Fruit fly (Drosophila melanogaster) whole organism, embryonic: ENCODE results near the gene CG5568.

Source experiments
- Atf3 ChIP-seq: fragments of 200-800 bp; sonication (Bioruptor generic); optimal IDR thresholded peaks from 3 replicates; lab custom pipeline; 2016; ENCODE audit warnings: missing biosample characterization, missing genetic modification characterization
- CG10147 ChIP-seq: fragments of 200-800 bp; sonication (Bioruptor generic); optimal IDR thresholded peaks from 2 replicates; lab custom pipeline; 2019; ENCODE audit warnings: missing biosample characterization, mild to moderate bottlenecking, missing genetic modification characterization, moderate library complexity
- CG1024 ChIP-seq: fragments of 200-800 bp; sonication (Bioruptor generic); IDR thresholded peaks from 2 replicates; pipeline ENCODE4 v1.3.6; 2022; ENCODE audit warnings: missing biosample characterization, missing genetic modification characterization
- CG11247 ChIP-seq: fragments of 200-800 bp; sonication (Bioruptor generic); IDR thresholded peaks from 2 replicates; pipeline ENCODE4 v1.3.6; 2022; ENCODE audit warnings: missing biosample characterization, missing genetic modification characterization
- CG11504 ChIP-seq: fragments of 200-800 bp; sonication (Bioruptor generic); optimal IDR thresholded peaks from 3 replicates; lab custom pipeline; 2019; ENCODE audit warnings: missing biosample characterization, mild to moderate bottlenecking, missing genetic modification characterization, moderate library complexity
- CG12769 ChIP-seq: fragments of 200-800 bp; sonication (Bioruptor generic); optimal IDR thresholded peaks from 2 replicates; lab custom pipeline; 2019; ENCODE audit warnings: missing biosample characterization, mild to moderate bottlenecking, missing genetic modification characterization, moderate library complexity
- CG15601 ChIP-seq: fragments of 200-800 bp; sonication (Bioruptor generic); optimal IDR thresholded peaks from 3 replicates; lab custom pipeline; 2019; ENCODE audit warnings: missing biosample characterization, mild to moderate bottlenecking, missing genetic modification characterization, moderate library complexity
- CG16813 ChIP-seq: fragments of 200-800 bp; sonication (Bioruptor generic); IDR thresholded peaks from 3 replicates; pipeline ENCODE4 v1.3.6; 2022; ENCODE audit warnings: missing biosample characterization, missing genetic modification characterization; ENCODE audit not compliant: partially characterized antibody
- CG17359 ChIP-seq: fragments of 200-800 bp; sonication (Bioruptor generic); optimal IDR thresholded peaks from 3 replicates; lab custom pipeline; 2018; ENCODE audit warnings: missing biosample characterization, mild to moderate bottlenecking, missing genetic modification characterization, moderate library complexity
- CG1792 ChIP-seq: fragments of 200-800 bp; sonication (Bioruptor generic); optimal IDR thresholded peaks from 2 replicates; lab custom pipeline; 2016; ENCODE audit warnings: missing biosample characterization, missing genetic modification characterization
- CG18619 ChIP-seq: fragments of 200-800 bp; sonication (Bioruptor generic); optimal IDR thresholded peaks from 3 replicates; lab custom pipeline; 2017; ENCODE audit warnings: missing biosample characterization, mild to moderate bottlenecking, missing genetic modification characterization
- CG2202 ChIP-seq: fragments of 200-800 bp; sonication (Bioruptor generic); optimal IDR thresholded peaks from 2 replicates; lab custom pipeline; 2018; ENCODE audit warnings: missing biosample characterization, mild to moderate bottlenecking, missing genetic modification characterization
- CG31224 ChIP-seq: fragments of 200-800 bp; sonication (Bioruptor generic); IDR thresholded peaks from 2 replicates; pipeline ENCODE4 v1.3.6; 2022; ENCODE audit warnings: missing biosample characterization, missing genetic modification characterization
- CG3281 ChIP-seq: fragments of 200-800 bp; sonication (Bioruptor generic); optimal IDR thresholded peaks from 3 replicates; lab custom pipeline; 2017; ENCODE audit warnings: missing biosample characterization, mild to moderate bottlenecking, missing genetic modification characterization
- CG5180 ChIP-seq: fragments of 200-800 bp; sonication (Bioruptor generic); optimal IDR thresholded peaks from 3 replicates; lab custom pipeline; 2017; ENCODE audit warnings: missing biosample characterization, missing genetic modification characterization, mild to moderate bottlenecking, moderate library complexity, missing genetic modification reagents
- CG7357 ChIP-seq: fragments of 200-800 bp; sonication (Bioruptor generic); IDR thresholded peaks from 3 replicates; pipeline ENCODE4 v1.3.6; 2022; ENCODE audit warnings: missing biosample characterization, missing genetic modification characterization
- CG7556 ChIP-seq: fragments of 200-800 bp; sonication (Bioruptor generic); optimal IDR thresholded peaks from 2 replicates; lab custom pipeline; 2017; ENCODE audit warnings: missing biosample characterization, mild to moderate bottlenecking, missing genetic modification characterization
- CG8924 ChIP-seq: fragments of 200-800 bp; optimal IDR thresholded peaks from 3 replicates; lab custom pipeline; 2019; ENCODE audit warnings: missing biosample characterization, mild to moderate bottlenecking, missing genetic modification characterization, moderate library complexity
- CHES-1-like ChIP-seq: fragments of 200-800 bp; sonication (Bioruptor generic); optimal IDR thresholded peaks from 2 replicates; lab custom pipeline; 2016; ENCODE audit warnings: missing biosample characterization, missing genetic modification characterization
- Chrac-16 ChIP-seq: fragments of 200-800 bp; sonication (Bioruptor generic); optimal IDR thresholded peaks from 3 replicates; lab custom pipeline; 2016; ENCODE audit warnings: missing biosample characterization, missing genetic modification characterization
- CrebB ChIP-seq: fragments of 200-800 bp; sonication (Bioruptor generic); optimal IDR thresholded peaks from 3 replicates; lab custom pipeline; 2018; ENCODE audit warnings: missing biosample characterization, mild to moderate bottlenecking, missing genetic modification characterization
- Dip3 ChIP-seq: fragments of 200-800 bp; sonication (Bioruptor generic); optimal IDR thresholded peaks from 3 replicates; lab custom pipeline; 2016; ENCODE audit warnings: missing biosample characterization, missing genetic modification characterization
- HLH54F ChIP-seq: fragments of 200-800 bp; sonication (Bioruptor generic); optimal IDR thresholded peaks from 3 replicates; lab custom pipeline; 2016; ENCODE audit warnings: missing biosample characterization, missing genetic modification characterization
- Lhr ChIP-seq: fragments of 200-800 bp; sonication (Bioruptor generic); optimal IDR thresholded peaks from 3 replicates; lab custom pipeline; 2017; ENCODE audit warnings: mild to moderate bottlenecking, missing biosample characterization, missing genetic modification reagents, missing genetic modification characterization
- Med ChIP-seq: fragments of 200-800 bp; sonication (Bioruptor generic); peaks from one replicate; lab custom pipeline; 2016; ENCODE audit warnings: missing biosample characterization, missing genetic modification characterization, mild to moderate bottlenecking, inconsistent platforms, moderate library complexity
- NfI ChIP-seq: fragments of 200-800 bp; sonication (Bioruptor generic); optimal IDR thresholded peaks from 3 replicates; lab custom pipeline; 2018; ENCODE audit warnings: missing biosample characterization, mild to moderate bottlenecking, missing genetic modification characterization, moderate library complexity
- Six4 ChIP-seq: fragments of 200-800 bp; sonication (Bioruptor generic); optimal IDR thresholded peaks from 2 replicates; lab custom pipeline; 2016; ENCODE audit warnings: missing biosample characterization, missing genetic modification characterization
- Stat92E ChIP-seq, 3 experiments: fragments of >200 bp in 2 of 3; fragments of 200-800 bp in 1 of 3; sonication (Bioruptor generic) in 1 of 3; optimal IDR thresholded peaks; 2 replicates each; lab custom pipeline; 2017 to 2019; ENCODE audit warnings: missing biosample characterization in 3 of 3, missing genetic modification characterization in 3 of 3, mild to moderate bottlenecking in 1 of 3, moderate library complexity in 1 of 3
- amos ChIP-seq: fragments of 200-800 bp; sonication (Bioruptor generic); IDR thresholded peaks from 2 replicates; pipeline ENCODE4 v1.3.6; 2022; ENCODE audit warnings: missing biosample characterization, missing genetic modification characterization; ENCODE audit not compliant: partially characterized antibody
- ato ChIP-seq: fragments of 200-800 bp; sonication (Bioruptor generic); IDR thresholded peaks from 2 replicates; pipeline ENCODE4 v1.3.6; 2022; ENCODE audit warnings: missing biosample characterization, missing genetic modification characterization; ENCODE audit not compliant: partially characterized antibody
- bbx ChIP-seq: fragments of 200-800 bp; sonication (Bioruptor generic); IDR thresholded peaks from 2 replicates; pipeline ENCODE4 v1.3.6; 2022; ENCODE audit warnings: missing biosample characterization, missing genetic modification characterization; ENCODE audit not compliant: partially characterized antibody
- bowl ChIP-seq: fragments of 200-800 bp; sonication (Bioruptor generic); IDR thresholded peaks from 2 replicates; pipeline ENCODE4 v1.3.6; 2022; ENCODE audit warnings: missing biosample characterization, missing genetic modification characterization
- cas ChIP-seq: fragments of 200-800 bp; sonication (Bioruptor generic); IDR thresholded peaks from 2 replicates; pipeline ENCODE4 v1.3.6; 2022; ENCODE audit warnings: missing biosample characterization, missing genetic modification characterization
- disco-r ChIP-seq: fragments of 200-800 bp; sonication (Bioruptor generic); optimal IDR thresholded peaks from 2 replicates; lab custom pipeline; 2016; ENCODE audit warnings: missing biosample characterization, missing genetic modification characterization
- ewg ChIP-seq: fragments of 200-800 bp; sonication (Bioruptor generic); optimal IDR thresholded peaks from 3 replicates; lab custom pipeline; 2017; ENCODE audit warnings: mild to moderate bottlenecking, missing biosample characterization, missing genetic modification reagents, missing genetic modification characterization
- gfzf ChIP-seq: fragments of 200-800 bp; sonication (Bioruptor generic); optimal IDR thresholded peaks from 2 replicates; lab custom pipeline; 2016; ENCODE audit warnings: missing biosample characterization, mild to moderate bottlenecking, missing genetic modification characterization, moderate library complexity
- insv ChIP-seq, 2 experiments: fragments of 200-800 bp; sonication (Bioruptor generic); optimal IDR thresholded peaks; 3 replicates each; lab custom pipeline; 2016 to 2018; ENCODE audit warnings: missing biosample characterization in 2 of 2, missing genetic modification characterization in 2 of 2
- maf-S ChIP-seq: fragments of 200-800 bp; sonication (Bioruptor generic); optimal IDR thresholded peaks from 2 replicates; lab custom pipeline; 2016; ENCODE audit warnings: missing biosample characterization, missing genetic modification characterization
- oc ChIP-seq: fragments of 200-800 bp; sonication (Bioruptor generic); optimal IDR thresholded peaks from 2 replicates; lab custom pipeline; 2018; ENCODE audit warnings: missing biosample characterization, mild to moderate bottlenecking, missing genetic modification characterization, moderate library complexity
- pan ChIP-seq, 4 experiments: fragments of >200 bp in 3 of 4; fragments of 200-800 bp in 1 of 4; sonication (Bioruptor generic) in 1 of 4; optimal IDR thresholded peaks in 3 of 4; IDR thresholded peaks in 1 of 4; 2 replicates each; pipeline versions ENCODE4 v1.3.6 to Lab custom; 2017 to 2022; ENCODE audit warnings: missing biosample characterization in 2 of 4, missing genetic modification characterization in 2 of 4, mixed read lengths in 1 of 4
- psq ChIP-seq: fragments of 200-800 bp; sonication (Bioruptor generic); optimal IDR thresholded peaks from 2 replicates; lab custom pipeline; 2017; ENCODE audit warnings: missing biosample characterization, missing genetic modification characterization
- rib ChIP-seq: fragments of 200-800 bp; sonication (Bioruptor generic); IDR thresholded peaks from 2 replicates; pipeline ENCODE4 v1.3.6; 2022; ENCODE audit warnings: missing biosample characterization, missing genetic modification characterization
- run ChIP-seq: fragments of 200-800 bp; sonication (Bioruptor generic); optimal IDR thresholded peaks from 3 replicates; lab custom pipeline; 2018; ENCODE audit warnings: missing biosample characterization, mild to moderate bottlenecking, missing genetic modification characterization
- scrt ChIP-seq: fragments of 200-800 bp; sonication (Bioruptor generic); optimal IDR thresholded peaks from 2 replicates; lab custom pipeline; 2018; ENCODE audit warnings: missing biosample characterization, mild to moderate bottlenecking, missing genetic modification characterization, moderate library complexity
- sisA ChIP-seq: fragments of 200-800 bp; sonication (Bioruptor generic); IDR thresholded peaks from 2 replicates; pipeline ENCODE4 v1.3.6; 2022; ENCODE audit warnings: missing biosample characterization, missing genetic modification characterization
- tll ChIP-seq, 2 experiments: fragments of 200-800 bp in 1 of 2; fragments of >200 bp in 1 of 2; sonication (Bioruptor generic) in 1 of 2; optimal IDR thresholded peaks; 2 replicates each; lab custom pipeline; 2017 to 2019; ENCODE audit warnings: missing biosample characterization in 2 of 2, missing genetic modification characterization in 2 of 2, mild to moderate bottlenecking in 1 of 2, moderate library complexity in 1 of 2
- wek ChIP-seq: fragments of 200-800 bp; sonication (Bioruptor generic); optimal IDR thresholded peaks from 3 replicates; lab custom pipeline; 2018; ENCODE audit warnings: missing biosample characterization, mild to moderate bottlenecking, missing genetic modification characterization, moderate library complexity

CG5568 gene

dm6 chr3L:5881310-5882208 is 10.3 kb downstream of the CG5568 start (continued):
- TF ChIP-seq Dip3 (GFP tag; lab: Kevin White, UChicago) = no peak
- no peak for TF ChIP-seq gfzf
- no peak for TF ChIP-seq CG12769
- no peak for TF ChIP-seq pan (optimal IDR thresholded peaks at IDR 0.05; lab: Kevin White, UChicago)
- peak in 1 of 2 experiments; percentile 41 for TF ChIP-seq pan (GFP tag; optimal IDR thresholded peaks at IDR 0.05 in 1 of 2, IDR thresholded peaks at IDR 0.05 in 1 of 2)
- TF ChIP-seq CG18619 (GFP tag; lab: Kevin White, UChicago) = peak; percentile 54
- TF ChIP-seq CG15601 (tag; lab: Kevin White, UChicago) = peak; percentile 48
- TF ChIP-seq insv (GFP tag; optimal IDR thresholded peaks at IDR 0.05; lab: Kevin White, UChicago) = peak in 1 of 2 experiments; percentile 91
- no peak for TF ChIP-seq bowl (GFP tag; lab: Robert Waterston, UW)
- TF ChIP-seq CG11504 = peak; percentile 70
- no peak for TF ChIP-seq ato (GFP tag; lab: Robert Waterston, UW)
- no peak for TF ChIP-seq Six4 (GFP tag; lab: Kevin White, UChicago)
- TF ChIP-seq sisA = no peak
- TF ChIP-seq Med = no peak
- no peak for TF ChIP-seq bbx (GFP tag; lab: Robert Waterston, UW)
- no peak for TF ChIP-seq CG31224 (GFP tag; lab: Robert Waterston, UW)
- peak; percentile 85 for TF ChIP-seq CG7556 (GFP tag; lab: Kevin White, UChicago)
- TF ChIP-seq CG8924 (tag; lab: Kevin White, UChicago) = peak; percentile 77
- no peak for TF ChIP-seq rib (GFP tag; lab: Robert Waterston, UW)
- peak; percentile 37 for TF ChIP-seq ewg (GFP tag; lab: Kevin White, UChicago)
- no peak for TF ChIP-seq CrebB (tag; lab: Kevin White, UChicago)
- no peak for TF ChIP-seq CG1792 (GFP tag; lab: Kevin White, UChicago)
- TF ChIP-seq oc (tag; lab: Kevin White, UChicago) = peak; percentile 7
- TF ChIP-seq Lhr (GFP tag; lab: Kevin White, UChicago) = peak; percentile 16
- no peak for TF ChIP-seq CG3281 (GFP tag; lab: Kevin White, UChicago)
- peak; percentile 60 for TF ChIP-seq CHES-1-like (GFP tag; lab: Kevin White, UChicago)
- TF ChIP-seq CG5180 (GFP tag; lab: Kevin White, UChicago) = no peak
- no peak for TF ChIP-seq disco-r (GFP tag; lab: Kevin White, UChicago)
- no peak for TF ChIP-seq tll (GFP tag; optimal IDR thresholded peaks at IDR 0.05; lab: Kevin White, UChicago)
- TF ChIP-seq Chrac-16 (GFP tag; lab: Kevin White, UChicago) = peak; percentile 56
- TF ChIP-seq maf-S (GFP tag; lab: Kevin White, UChicago) = peak; percentile 8
- no peak for TF ChIP-seq scrt
- TF ChIP-seq cas = no peak
- no peak for TF ChIP-seq CG11247 (GFP tag; lab: Robert Waterston, UW)
- peak; percentile 40 for TF ChIP-seq NfI
- TF ChIP-seq CG2202 (tag; lab: Kevin White, UChicago) = no peak
- TF ChIP-seq wek (GFP tag; lab: Kevin White, UChicago) = no peak
- no peak for TF ChIP-seq amos
- TF ChIP-seq run (tag; lab: Kevin White, UChicago) = no peak
- no peak for TF ChIP-seq psq (GFP tag; lab: Kevin White, UChicago)
- no peak; the same call in 2 of the 3 replicates for TF ChIP-seq CG7357 (GFP tag; lab: Robert Waterston, UW)
- TF ChIP-seq HLH54F (GFP tag; lab: Kevin White, UChicago) = peak; percentile 38
- no peak for TF ChIP-seq CG16813 (GFP tag; lab: Robert Waterston, UW)
- TF ChIP-seq Atf3 (GFP tag; lab: Kevin White, UChicago) = peak; percentile 47
- TF ChIP-seq Stat92E (GFP tag; optimal IDR thresholded peaks at IDR 0.05; lab: Kevin White, UChicago) = no peak
- no peak for TF ChIP-seq CG10147
- no peak for TF ChIP-seq CG1024 (GFP tag; lab: Robert Waterston, UW)
- TF ChIP-seq CG17359 (tag; lab: Kevin White, UChicago) = no peak
